Fruit fly (Drosophila melanogaster): ENCODE measurements around the gene Hsp70Aa.
A peak's percentile ranks its signal among the peaks of the same experiment; 100 is the strongest.
"Not testable (repeated sequence)": the region's sequence is repeated elsewhere in the genome, so short reads cannot be mapped to it uniquely, and the experiment has no call there.

Hsp70Aa gene

dm6 chr3R:11962739-11963214 is 6.4 kb upstream of the Hsp70Aa start, which contains the start of the genes CG3281 and aurA:
Gene CG3281, minus strand, starts transcription at chr3R:11962805.
Gene aurA, plus strand, starts transcription at chr3R:11963124.
- peak; percentile 74 for TF ChIP-seq GATAd (GFP tag; optimal IDR thresholded peaks at IDR 0.05)
- peak; percentile 86 for TF ChIP-seq Hnf4 (GFP tag; optimal IDR thresholded peaks at IDR 0.05)
- TF ChIP-seq fru (GFP tag; optimal IDR thresholded peaks at IDR 0.05), result peak; percentile 78
- TF ChIP-seq Hr78 (GFP tag; optimal IDR thresholded peaks at IDR 0.05), result no peak
- TF ChIP-seq OdsH (GFP tag; optimal IDR thresholded peaks at IDR 0.05), result peak; percentile 66
- TF ChIP-seq ey (GFP tag; optimal IDR thresholded peaks at IDR 0.05), result peak; percentile 80
- peak; percentile 87 for TF ChIP-seq h (GFP tag; optimal IDR thresholded peaks at IDR 0.05)
- peak; percentile 54 for TF ChIP-seq sv (GFP tag; optimal IDR thresholded peaks at IDR 0.05)
- no peak for TF ChIP-seq dl (GFP tag; optimal IDR thresholded peaks at IDR 0.05; ENCODE audit: insufficient read depth in 1 of 2, partially characterized antibody in 2 of 2)
- TF ChIP-seq rgr (GFP tag; optimal IDR thresholded peaks at IDR 0.05), result peak; percentile 83
- TF ChIP-seq Sp1 (GFP tag; optimal IDR thresholded peaks at IDR 0.05), result peak; percentile 72
- TF ChIP-seq br (GFP tag; optimal IDR thresholded peaks at IDR 0.05), result peak; percentile 73
- TF ChIP-seq Rel (GFP tag; optimal IDR thresholded peaks at IDR 0.05), result no peak
- no peak for TF ChIP-seq Rel (tag; optimal IDR thresholded peaks at IDR 0.05)
- TF ChIP-seq psq (GFP tag; optimal IDR thresholded peaks at IDR 0.05), result peak; percentile 59
- TF ChIP-seq Vsx2 (GFP tag; optimal IDR thresholded peaks at IDR 0.05; ENCODE audit: partially characterized antibody), result no peak
- peak; percentile 67 for TF ChIP-seq CG9705 (GFP tag; optimal IDR thresholded peaks at IDR 0.05)
- TF ChIP-seq foxo (GFP tag; optimal IDR thresholded peaks at IDR 0.05), result peak in 1 of 2 experiments; percentile 84
- TF ChIP-seq N (GFP tag; optimal IDR thresholded peaks at IDR 0.05), result no peak
- no peak for TF ChIP-seq Dfd (GFP tag; optimal IDR thresholded peaks at IDR 0.05)
- peak; percentile 91 for TF ChIP-seq Jra (GFP tag; optimal IDR thresholded peaks at IDR 0.05)
- TF ChIP-seq lola (GFP tag; optimal IDR thresholded peaks at IDR 0.05), result no peak
- TF ChIP-seq woc (GFP tag; optimal IDR thresholded peaks at IDR 0.05), result peak; percentile 94
- TF ChIP-seq dsf (GFP tag; optimal IDR thresholded peaks at IDR 0.05; ENCODE audit: borderline replicate concordance), result peak; percentile 85
- peak; percentile 81 for TF ChIP-seq HLH106 (tag; optimal IDR thresholded peaks at IDR 0.05)
- no peak for TF ChIP-seq Abd-B (GFP tag; optimal IDR thresholded peaks at IDR 0.05)
- peak; percentile 69 for TF ChIP-seq Myc (optimal IDR thresholded peaks at IDR 0.05)
- TF ChIP-seq tai (GFP tag; optimal IDR thresholded peaks at IDR 0.05), result no peak
- peak; percentile 55 for TF ChIP-seq CG32264 (GFP tag; optimal IDR thresholded peaks at IDR 0.05)
- peak; percentile 65 for TF ChIP-seq dmrt93B (GFP tag; optimal IDR thresholded peaks at IDR 0.05)
- no peak for TF ChIP-seq CrebA (GFP tag; optimal IDR thresholded peaks at IDR 0.05; ENCODE audit: borderline replicate concordance)
- peak; percentile 45 for TF ChIP-seq Hr83 (GFP tag; optimal IDR thresholded peaks at IDR 0.05; ENCODE audit: poor library complexity, severe bottlenecking)

dm6 chr3R:11958235-11958634 is 1.9 kb upstream of the Hsp70Aa start, which contains the start of gene Hsp70Ab:
Gene Hsp70Ab, plus strand, starts transcription at chr3R:11958535.
- not testable (repeated sequence) for TF ChIP-seq N (GFP tag; optimal IDR thresholded peaks at IDR 0.05); jim (GFP tag; optimal IDR thresholded peaks at IDR 0.05); Vsx2 (GFP tag; optimal IDR thresholded peaks at IDR 0.05; ENCODE audit: partially characterized antibody)

dm6 chr3R:11957388-11957787 is 1.0 kb upstream of the Hsp70Aa start:
- TF ChIP-seq Dif (GFP tag; optimal IDR thresholded peaks at IDR 0.05; ENCODE audit: partially characterized antibody) (no peak), Myc (optimal IDR thresholded peaks at IDR 0.05) (no peak), CG9705 (GFP tag; optimal IDR thresholded peaks at IDR 0.05) (no peak), br (GFP tag; optimal IDR thresholded peaks at IDR 0.05) (no peak), pan (optimal IDR thresholded peaks at IDR 0.05) (no peak)

dm6 chr3R:11949387-11950029 is 6.8 kb downstream of the Hsp70Aa start, which contains the start of gene CG31211:
Gene CG31211, plus strand, starts transcription at chr3R:11949680.
- peak; percentile 13 for TF ChIP-seq HLH106 (tag; optimal IDR thresholded peaks at IDR 0.05)
- peak; percentile 50 for TF ChIP-seq Hr83 (GFP tag; optimal IDR thresholded peaks at IDR 0.05; ENCODE audit: poor library complexity, severe bottlenecking)
- TF ChIP-seq h (GFP tag; optimal IDR thresholded peaks at IDR 0.05), result no peak
- TF ChIP-seq CG9705 (GFP tag; optimal IDR thresholded peaks at IDR 0.05), result no peak
- TF ChIP-seq CG32264 (GFP tag; optimal IDR thresholded peaks at IDR 0.05), result no peak
- TF ChIP-seq rgr (GFP tag; optimal IDR thresholded peaks at IDR 0.05), result peak; percentile 57
- TF ChIP-seq tai (GFP tag; optimal IDR thresholded peaks at IDR 0.05), result no peak
- TF ChIP-seq foxo (GFP tag; optimal IDR thresholded peaks at IDR 0.05), result peak in 1 of 2 experiments; percentile 32
- TF ChIP-seq Vsx2 (GFP tag; optimal IDR thresholded peaks at IDR 0.05; ENCODE audit: partially characterized antibody), result no peak
- peak; percentile 3 for TF ChIP-seq ey (GFP tag; optimal IDR thresholded peaks at IDR 0.05)
- TF ChIP-seq pan (optimal IDR thresholded peaks at IDR 0.05), result no peak

Measured in whole organism, wandering third instar larva.